Worm (Caenorhabditis elegans) whole organism, L4 larva: ENCODE measurements around the gene Y56A3A.2.

Experiments
- F44E2.7 ChIP-seq: fragments of 200-800 bp; sonication (Bioruptor generic); IDR thresholded peaks from 2 replicates; pipeline ENCODE4 v2.1.2; 2022; ENCODE audit warnings: missing genetic modification characterization, missing compliant biosample characterization
- ZK546.5 ChIP-seq, 2 experiments: sonication (generic microtip); optimal IDR thresholded peaks; 2 replicates each; lab custom pipeline; 2017; ENCODE audit warnings: missing biosample characterization in 2 of 2, missing genetic modification characterization in 2 of 2
- aha-1 ChIP-seq: fragments of 150-350 bp; peaks from one replicate; lab custom pipeline; 2014; ENCODE audit warnings: missing biosample characterization, missing genetic modification characterization
- aly-2 ChIP-seq: sonication (generic microtip); optimal IDR thresholded peaks from 2 replicates; lab custom pipeline; 2018; ENCODE audit warnings: missing biosample characterization, missing genetic modification characterization
- ama-1 ChIP-seq: fragments of 150-350 bp; optimal IDR thresholded peaks from 2 replicates; lab custom pipeline; 2014; ENCODE audit warnings: inconsistent platforms, mixed read lengths
- attf-4 ChIP-seq: sonication (generic microtip); optimal IDR thresholded peaks from 3 replicates; lab custom pipeline; 2017; ENCODE audit warnings: missing biosample characterization, missing genetic modification characterization
- ceh-20 ChIP-seq: fragments of 200-800 bp; sonication (Bioruptor generic); IDR thresholded peaks from 2 replicates; pipeline ENCODE4 v1.3.6; 2022; ENCODE audit warnings: missing genetic modification reagents, missing genetic modification characterization, missing compliant biosample characterization
- ceh-28 ChIP-seq: fragments of 150-350 bp; optimal IDR thresholded peaks from 2 replicates; lab custom pipeline; 2014; ENCODE audit warnings: missing biosample characterization, missing genetic modification reagents, missing genetic modification characterization
- ceh-62 ChIP-seq: sonication (generic microtip); optimal IDR thresholded peaks from 2 replicates; lab custom pipeline; 2017; ENCODE audit warnings: missing biosample characterization, missing genetic modification characterization
- ctbp-1 ChIP-seq: fragments of 200-800 bp; sonication (Bioruptor generic); IDR thresholded peaks from 2 replicates; pipeline ENCODE4 v1.3.6; 2022; ENCODE audit warnings: missing genetic modification reagents, missing genetic modification characterization, missing compliant biosample characterization
- daf-12 ChIP-seq: fragments of 150-350 bp; optimal IDR thresholded peaks from 2 replicates; lab custom pipeline; 2014; ENCODE audit warnings: missing biosample characterization, missing genetic modification reagents, missing genetic modification characterization
- daf-16 ChIP-seq, 3 experiments: sonication (generic microtip); optimal IDR thresholded peaks; 2 replicates each; lab custom pipeline; 2016 to 2017; ENCODE audit warnings: missing genetic modification characterization in 3 of 3, missing genetic modification reagents in 3 of 3, mild to moderate bottlenecking in 2 of 3, missing compliant biosample characterization in 2 of 3, missing biosample characterization in 1 of 3, moderate library complexity in 1 of 3
- daf-19 ChIP-seq: fragments of 200-800 bp; sonication (Bioruptor generic); conservative IDR thresholded peaks from 2 replicates; pipeline ENCODE4 v1.3.6; 2022; ENCODE audit warnings: missing genetic modification characterization, missing compliant biosample characterization
- duxl-1 ChIP-seq: sonication (generic microtip); optimal IDR thresholded peaks from 2 replicates; lab custom pipeline; 2016; ENCODE audit warnings: mild to moderate bottlenecking, missing genetic modification characterization, moderate library complexity, missing compliant biosample characterization; ENCODE audit not compliant: poor library complexity
- dve-1 ChIP-seq: sonication (generic microtip); optimal IDR thresholded peaks from 2 replicates; lab custom pipeline; 2017; ENCODE audit warnings: antibody characterized with exemption, mild to moderate bottlenecking, missing genetic modification characterization, missing compliant biosample characterization; ENCODE audit not compliant: insufficient read depth
- fkh-10 ChIP-seq: fragments of 150-350 bp; optimal IDR thresholded peaks from 2 replicates; lab custom pipeline; 2014; ENCODE audit warnings: missing biosample characterization, missing genetic modification reagents, missing genetic modification characterization
- hif-1 ChIP-seq, 2 experiments: sonication (generic microtip); optimal IDR thresholded peaks; 2 replicates each; lab custom pipeline; 2016 to 2017; ENCODE audit warnings: missing compliant biosample characterization in 2 of 2, missing genetic modification characterization in 2 of 2, missing genetic modification reagents in 2 of 2, missing genotype in 2 of 2, mild to moderate bottlenecking in 1 of 2
- hlh-11 ChIP-seq: fragments of 200-800 bp; sonication (Bioruptor generic); optimal IDR thresholded peaks from 2 replicates; lab custom pipeline; 2018; ENCODE audit warnings: mild to moderate bottlenecking, missing genetic modification characterization, missing compliant biosample characterization
- hlh-30 ChIP-seq: sonication (generic microtip); optimal IDR thresholded peaks from 2 replicates; lab custom pipeline; 2017; ENCODE audit warnings: antibody characterized with exemption, mild to moderate bottlenecking, missing genetic modification characterization, missing compliant biosample characterization; ENCODE audit not compliant: insufficient read depth
- lim-7 ChIP-seq: fragments of 200-800 bp; sonication (Bioruptor generic); IDR thresholded peaks from 2 replicates; pipeline ENCODE4 v1.3.6; 2022; ENCODE audit warnings: missing genetic modification characterization, missing compliant biosample characterization
- lin-15B ChIP-seq: fragments of 150-350 bp; sonication (generic microtip); optimal IDR thresholded peaks from 3 replicates; lab custom pipeline; 2014; ENCODE audit warnings: missing biosample characterization, missing genetic modification characterization
- lin-29 ChIP-seq: fragments of 200-800 bp; sonication (Bioruptor generic); IDR thresholded peaks from 2 replicates; pipeline ENCODE4 v1.3.6; 2022; ENCODE audit warnings: missing genetic modification reagents, missing genetic modification characterization, missing compliant biosample characterization
- lin-38 ChIP-seq: fragments of 200-800 bp; sonication (Bioruptor generic); IDR thresholded peaks from 2 replicates; pipeline ENCODE4 v1.3.6; 2022; ENCODE audit warnings: missing genetic modification reagents, missing genetic modification characterization, missing compliant biosample characterization
- lin-39 ChIP-seq: fragments of 150-350 bp; optimal IDR thresholded peaks from 2 replicates; lab custom pipeline; 2014; ENCODE audit warnings: missing biosample characterization, missing genetic modification reagents, missing genetic modification characterization
- lir-3 ChIP-seq: sonication (generic microtip); optimal IDR thresholded peaks from 2 replicates; lab custom pipeline; 2016; ENCODE audit warnings: mild to moderate bottlenecking, missing genetic modification characterization, missing compliant biosample characterization
- lsy-2 ChIP-seq, 2 experiments: fragments of 150-350 bp in 1 of 2; sonication (generic microtip) in 1 of 2; optimal IDR thresholded peaks; 2 replicates each; lab custom pipeline; 2014 to 2017; ENCODE audit warnings: missing biosample characterization in 2 of 2, missing genetic modification characterization in 2 of 2
- mdl-1 ChIP-seq, 2 experiments: fragments of 150-350 bp in 1 of 2; sonication (generic microtip) in 1 of 2; optimal IDR thresholded peaks; 2 replicates each; lab custom pipeline; 2014 to 2017; ENCODE audit warnings: missing biosample characterization in 2 of 2, missing genetic modification characterization in 2 of 2
- mes-2 ChIP-seq: sonication (generic microtip); optimal IDR thresholded peaks from 2 replicates; lab custom pipeline; 2016; ENCODE audit warnings: missing genotype, mild to moderate bottlenecking, missing genetic modification characterization, missing compliant biosample characterization; ENCODE audit not compliant: poor library complexity, severe bottlenecking
- mxl-2 ChIP-seq: fragments of 200-800 bp; sonication (Bioruptor generic); conservative IDR thresholded peaks from 2 replicates; pipeline ENCODE4 v1.3.6; 2022; ENCODE audit warnings: missing genetic modification reagents, missing genetic modification characterization, missing compliant biosample characterization
- mxl-3 ChIP-seq: fragments of 200-800 bp; sonication (Bioruptor generic); optimal IDR thresholded peaks from 2 replicates; lab custom pipeline; 2018; ENCODE audit warnings: mild to moderate bottlenecking, missing genetic modification characterization, missing compliant biosample characterization
- nhr-10 ChIP-seq: fragments of 150-350 bp; optimal IDR thresholded peaks from 2 replicates; lab custom pipeline; 2014; ENCODE audit warnings: missing biosample characterization, missing genetic modification characterization
- nhr-102 ChIP-seq: sonication (generic microtip); optimal IDR thresholded peaks from 2 replicates; lab custom pipeline; 2016; ENCODE audit warnings: mild to moderate bottlenecking, missing genetic modification characterization, moderate library complexity, missing compliant biosample characterization
- nhr-28 ChIP-seq: fragments of 150-350 bp; optimal IDR thresholded peaks from 2 replicates; lab custom pipeline; 2014; ENCODE audit warnings: missing biosample characterization, missing genetic modification characterization
- nhr-6 ChIP-seq: fragments of 150-350 bp; optimal IDR thresholded peaks from 2 replicates; lab custom pipeline; 2014; ENCODE audit warnings: missing biosample characterization, missing genetic modification characterization
- nhr-76 ChIP-seq: fragments of 150-350 bp; optimal IDR thresholded peaks from 2 replicates; lab custom pipeline; 2014; ENCODE audit warnings: missing biosample characterization, missing genetic modification characterization
- nhr-77 ChIP-seq: fragments of 150-350 bp; optimal IDR thresholded peaks from 2 replicates; lab custom pipeline; 2014; ENCODE audit warnings: missing biosample characterization, missing genetic modification characterization
- php-3 ChIP-seq: fragments of 200-800 bp; sonication (Bioruptor generic); IDR thresholded peaks from 2 replicates; pipeline ENCODE4 v1.3.6; 2022; ENCODE audit warnings: missing genetic modification reagents, missing genetic modification characterization, missing compliant biosample characterization
- pqm-1 ChIP-seq: sonication (generic microtip); optimal IDR thresholded peaks from 2 replicates; lab custom pipeline; 2017; ENCODE audit warnings: missing biosample characterization, missing genetic modification characterization
- sdz-12 ChIP-seq: fragments of 200-800 bp; sonication (Bioruptor generic); optimal IDR thresholded peaks from 2 replicates; lab custom pipeline; 2018; ENCODE audit warnings: mild to moderate bottlenecking, missing genetic modification characterization, missing compliant biosample characterization
- snpc-4 ChIP-seq: fragments of 150-350 bp; optimal IDR thresholded peaks from 2 replicates; lab custom pipeline; 2014; ENCODE audit warnings: missing biosample characterization, missing genetic modification characterization
- spr-3 ChIP-seq: fragments of 200-800 bp; sonication (Bioruptor generic); optimal IDR thresholded peaks from 2 replicates; lab custom pipeline; 2018; ENCODE audit warnings: mild to moderate bottlenecking, missing genetic modification characterization, missing compliant biosample characterization
- zfp-2 ChIP-seq: sonication (generic microtip); optimal IDR thresholded peaks from 2 replicates; lab custom pipeline; 2016; ENCODE audit warnings: mild to moderate bottlenecking, missing genetic modification characterization, missing compliant biosample characterization

The Y56A3A.2 gene

DNA sequence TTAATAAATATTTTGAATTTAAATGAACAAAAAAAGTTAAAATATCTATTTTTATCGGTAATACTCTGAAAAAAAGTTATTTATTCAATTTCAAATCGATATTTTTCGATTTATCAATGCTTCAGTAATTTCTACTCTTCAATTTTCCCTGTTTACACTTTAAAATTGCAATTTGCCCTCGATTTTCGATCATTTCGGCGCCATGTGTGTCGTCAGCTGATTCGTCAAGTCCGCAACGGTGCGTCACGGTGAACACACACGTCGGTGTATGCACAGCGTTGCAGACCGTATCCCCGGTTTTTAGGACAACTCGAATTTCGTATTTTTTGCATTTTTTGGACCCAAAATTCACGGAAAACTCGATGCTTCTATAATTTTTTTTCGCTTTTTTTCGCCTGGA is 38.8 kb downstream of the Y56A3A.2 start, which contains the start of gene C18D11.3 (continued):
- TF ChIP-seq lin-15B (tag; lab: Kevin White, UChicago), result no peak
- peak; percentile 99 for TF ChIP-seq aha-1 (tag; lab: Kevin White, UChicago)
- peak; percentile 98 for TF ChIP-seq mxl-3 (GFP tag; lab: Kevin White, UChicago)
- peak in 1 of 2 experiments; percentile 38 for TF ChIP-seq daf-16 (GFP tag; optimal IDR thresholded peaks at IDR 0.05; lab: Kevin White, UChicago)
- peak; percentile 99 for TF ChIP-seq daf-16 (tag; optimal IDR thresholded peaks at IDR 0.05; lab: Kevin White, UChicago)
- TF ChIP-seq daf-12 (tag; lab: Kevin White, UChicago), result no peak
- peak; percentile 20 for TF ChIP-seq ama-1
- no peak for TF ChIP-seq ctbp-1 (GFP tag; lab: Robert Waterston, UW)
- TF ChIP-seq sdz-12 (GFP tag; lab: Kevin White, UChicago), result no peak
- TF ChIP-seq ceh-20, result 0 out of 2 replicates have a peak, but pooled peaks have one; percentile 39
- no peak for TF ChIP-seq aly-2 (tag; lab: Kevin White, UChicago)
- TF ChIP-seq lin-39 (tag; lab: Kevin White, UChicago), result no peak
- no peak for TF ChIP-seq spr-3
- no peak; the same call in 1 of the 2 replicates for TF ChIP-seq lim-7
- TF ChIP-seq pqm-1, result no peak
- TF ChIP-seq lin-29 (GFP tag; lab: Robert Waterston, UW), result 0 out of 2 replicates have a peak, but pooled peaks have one; percentile 48
- TF ChIP-seq nhr-76, result no peak
- no peak for TF ChIP-seq snpc-4 (tag; lab: Kevin White, UChicago)
- no peak for TF ChIP-seq lir-3
- peak; percentile 29 for TF ChIP-seq nhr-102 (tag; lab: Kevin White, UChicago)
- TF ChIP-seq zfp-2 (tag; lab: Kevin White, UChicago), result no peak
- TF ChIP-seq ceh-28, result no peak
- TF ChIP-seq mes-2 (tag; lab: Kevin White, UChicago), result peak; percentile 86
- TF ChIP-seq hlh-30 (tag; lab: Kevin White, UChicago), result peak; percentile 99
- no peak for TF ChIP-seq nhr-10 (tag; lab: Kevin White, UChicago)
- no peak for TF ChIP-seq mxl-2 (GFP tag; lab: Robert Waterston, UW)
- TF ChIP-seq fkh-10, result peak; percentile 27
- no peak for TF ChIP-seq F44E2.7
- TF ChIP-seq ZK546.5 (tag; optimal IDR thresholded peaks at IDR 0.05; lab: Kevin White, UChicago), result no peak
- TF ChIP-seq mdl-1 (tag; optimal IDR thresholded peaks at IDR 0.05; lab: Kevin White, UChicago), result peak in 1 of 2 experiments; percentile 89
- TF ChIP-seq nhr-6 (tag; lab: Kevin White, UChicago), result peak; percentile 35
- no peak for TF ChIP-seq daf-19 (GFP tag; lab: Robert Waterston, UW)
- TF ChIP-seq ceh-62, result no peak

DNA sequence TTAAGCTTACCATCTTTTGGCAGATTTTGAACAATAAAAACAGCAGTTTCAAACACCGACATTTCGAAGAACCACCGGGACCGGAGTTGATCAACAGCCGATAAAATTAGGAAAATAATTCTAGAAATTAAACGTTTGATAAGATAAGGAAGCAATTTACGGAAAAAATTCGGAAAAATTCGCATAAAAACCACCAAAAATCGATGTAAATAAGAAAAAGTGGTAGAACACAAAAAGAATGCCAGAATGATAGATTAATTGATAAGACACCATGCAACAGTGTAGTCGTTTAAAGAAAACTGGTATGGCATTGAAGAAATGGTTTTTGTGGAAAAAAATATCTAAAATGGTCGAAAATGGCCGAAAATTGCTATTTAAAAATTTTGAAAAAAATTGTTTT is 39.6 kb downstream of the Y56A3A.2 start, which contains the start of gene maa-1:
Gene maa-1, minus strand, starts transcription at position 120 of the 400 bp plus-strand sequence.
- TF ChIP-seq dve-1 (tag; lab: Kevin White, UChicago) (peak; percentile 74), pqm-1 (peak; percentile 39), php-3 (GFP tag; lab: Robert Waterston, UW) (0 out of 2 replicates have a peak, but pooled peaks have one; percentile 56), daf-16 (GFP tag; optimal IDR thresholded peaks at IDR 0.05; lab: Kevin White, UChicago) (no peak), daf-16 (tag; optimal IDR thresholded peaks at IDR 0.05; lab: Kevin White, UChicago) (peak; percentile 97), nhr-28 (tag; lab: Kevin White, UChicago) (peak; percentile 78), hlh-11 (tag; lab: Kevin White, UChicago) (peak; percentile 64), attf-4 (tag; lab: Kevin White, UChicago) (no peak), fkh-10 (no peak), duxl-1 (no peak), nhr-77 (tag; lab: Kevin White, UChicago) (peak; percentile 48), hif-1 (tag; optimal IDR thresholded peaks at IDR 0.05; lab: Kevin White, UChicago) (no peak), lin-38 (GFP tag; lab: Robert Waterston, UW) (no peak), lsy-2 (tag; optimal IDR thresholded peaks at IDR 0.05; lab: Kevin White, UChicago) (peak in 1 of 2 experiments; percentile 8)
